Worm (Caenorhabditis elegans) whole organism, mixed stage, embryonic: ENCODE measurements around the gene T08D10.3.

Source experiments
- M03D4.4 ChIP-seq: sonication (generic microtip); optimal IDR thresholded peaks from 2 replicates; lab custom pipeline; 2017; ENCODE audit warnings: mild to moderate bottlenecking, missing genetic modification characterization, missing compliant biosample characterization
- bed-3 ChIP-seq: fragments of 200-800 bp; sonication (Bioruptor generic); optimal IDR thresholded peaks from 3 replicates; lab custom pipeline; 2018; ENCODE audit warnings: mild to moderate bottlenecking, missing genetic modification characterization, moderate library complexity, missing compliant biosample characterization
- blmp-1 ChIP-seq: fragments of 150-350 bp; optimal IDR thresholded peaks from 2 replicates; lab custom pipeline; 2014; ENCODE audit warnings: missing biosample characterization, missing genetic modification characterization
- ceh-43 ChIP-seq: fragments of 200-800 bp; sonication (Bioruptor generic); optimal IDR thresholded peaks from 2 replicates; lab custom pipeline; 2018; ENCODE audit warnings: mild to moderate bottlenecking, missing genetic modification characterization, moderate library complexity, missing compliant biosample characterization
- ceh-83 ChIP-seq: fragments of 200-800 bp; sonication (Bioruptor generic); optimal IDR thresholded peaks from 2 replicates; lab custom pipeline; 2018; ENCODE audit warnings: mild to moderate bottlenecking, missing genetic modification characterization, missing compliant biosample characterization
- cnd-1 ChIP-seq: fragments of 200-800 bp; sonication (Bioruptor generic); optimal IDR thresholded peaks from 2 replicates; lab custom pipeline; 2018; ENCODE audit warnings: mild to moderate bottlenecking, missing genetic modification characterization, missing compliant biosample characterization
- drap-1 ChIP-seq: fragments of 200-800 bp; sonication (Bioruptor generic); optimal IDR thresholded peaks from 3 replicates; lab custom pipeline; 2018; ENCODE audit warnings: mild to moderate bottlenecking, missing genetic modification characterization, missing compliant biosample characterization
- elt-3 ChIP-seq: fragments of 150-350 bp; optimal IDR thresholded peaks from 2 replicates; lab custom pipeline; 2014; ENCODE audit warnings: missing biosample characterization, missing genetic modification characterization
- flh-1 ChIP-seq: fragments of 200-800 bp; sonication (Bioruptor generic); optimal IDR thresholded peaks from 2 replicates; lab custom pipeline; 2018; ENCODE audit warnings: mild to moderate bottlenecking, missing genetic modification characterization, moderate library complexity, missing compliant biosample characterization
- ham-2 ChIP-seq: fragments of 200-800 bp; sonication (Bioruptor generic); optimal IDR thresholded peaks from 2 replicates; lab custom pipeline; 2018; ENCODE audit warnings: mild to moderate bottlenecking, missing genetic modification characterization, missing compliant biosample characterization
- lin-13 ChIP-seq: fragments of 150-350 bp; optimal IDR thresholded peaks from 2 replicates; lab custom pipeline; 2014; ENCODE audit warnings: missing biosample characterization, missing genetic modification characterization
- lin-32 ChIP-seq: fragments of 200-800 bp; sonication (Bioruptor generic); optimal IDR thresholded peaks from 2 replicates; lab custom pipeline; 2018; ENCODE audit warnings: mild to moderate bottlenecking, missing genetic modification characterization, missing compliant biosample characterization
- lsy-2 ChIP-seq: fragments of 150-350 bp; optimal IDR thresholded peaks from 2 replicates; lab custom pipeline; 2014; ENCODE audit warnings: missing biosample characterization, missing genetic modification characterization
- mab-5 ChIP-seq: fragments of 150-350 bp; optimal IDR thresholded peaks from 2 replicates; lab custom pipeline; 2014; ENCODE audit warnings: missing biosample characterization, missing genetic modification characterization
- mep-1 ChIP-seq: fragments of 150-350 bp; optimal IDR thresholded peaks from 2 replicates; lab custom pipeline; 2017; ENCODE audit warnings: missing biosample characterization, missing genetic modification reagents, missing genetic modification characterization, inconsistent platforms
- mls-2 ChIP-seq: sonication (generic microtip); optimal IDR thresholded peaks from 2 replicates; lab custom pipeline; 2016; ENCODE audit warnings: mild to moderate bottlenecking, missing genetic modification characterization, moderate library complexity, missing compliant biosample characterization
- nhr-12 ChIP-seq: fragments of 150-350 bp; optimal IDR thresholded peaks from 2 replicates; lab custom pipeline; 2014; ENCODE audit warnings: missing biosample characterization, missing genetic modification characterization
- nhr-2 ChIP-seq: fragments of 150-350 bp; optimal IDR thresholded peaks from 2 replicates; lab custom pipeline; 2014; ENCODE audit warnings: missing biosample characterization, missing genetic modification characterization
- nhr-237 ChIP-seq: fragments of 150-350 bp; optimal IDR thresholded peaks from 2 replicates; lab custom pipeline; 2014; ENCODE audit warnings: missing biosample characterization, missing genetic modification characterization
- nhr-28 ChIP-seq: fragments of 150-350 bp; optimal IDR thresholded peaks from 2 replicates; lab custom pipeline; 2014; ENCODE audit warnings: missing biosample characterization, missing genetic modification characterization
- nhr-76 ChIP-seq: sonication (generic microtip); optimal IDR thresholded peaks from 2 replicates; lab custom pipeline; 2017; ENCODE audit warnings: missing biosample characterization, missing genetic modification characterization
- pha-4 ChIP-seq: fragments of 150-350 bp; optimal IDR thresholded peaks from 2 replicates; lab custom pipeline; 2018; ENCODE audit warnings: missing biosample characterization, missing genetic modification reagents, missing genetic modification characterization
- sem-2 ChIP-seq: fragments of 200-800 bp; sonication (Bioruptor generic); optimal IDR thresholded peaks from 2 replicates; lab custom pipeline; 2018; ENCODE audit warnings: mild to moderate bottlenecking, missing genetic modification characterization, missing compliant biosample characterization
- snpc-4 ChIP-seq: fragments of 150-350 bp; optimal IDR thresholded peaks from 2 replicates; lab custom pipeline; 2014; ENCODE audit warnings: missing biosample characterization, missing genetic modification characterization
- tbx-8 ChIP-seq: fragments of 200-800 bp; sonication (Bioruptor generic); optimal IDR thresholded peaks from 2 replicates; lab custom pipeline; 2018; ENCODE audit warnings: mild to moderate bottlenecking, missing genetic modification characterization, moderate library complexity, missing compliant biosample characterization
- unc-120 ChIP-seq: sonication (generic microtip); optimal IDR thresholded peaks from 2 replicates; lab custom pipeline; 2017; ENCODE audit warnings: missing genetic modification characterization, missing compliant biosample characterization; ENCODE audit not compliant: poor library complexity, severe bottlenecking
- unc-39 ChIP-seq: fragments of 150-350 bp; optimal IDR thresholded peaks from 2 replicates; lab custom pipeline; 2014; ENCODE audit warnings: missing biosample characterization, missing genetic modification characterization
- zip-8 ChIP-seq: fragments of 150-350 bp; optimal IDR thresholded peaks from 2 replicates; lab custom pipeline; 2014; ENCODE audit warnings: missing biosample characterization, missing genetic modification characterization

Gene T08D10.3

ce11 chrX:11955125-11955524 lies at the start of gene T08D10.3:
TSS of gene T08D10.3 (plus strand) at chrX:11955425.
- TF ChIP-seq unc-120 (tag; lab: Kevin White, UChicago) (no peak), zip-8 (tag; lab: Kevin White, UChicago) (no peak), cnd-1 (tag; lab: Kevin White, UChicago) (no peak), M03D4.4 (tag; lab: Kevin White, UChicago) (no peak), mls-2 (tag; lab: Kevin White, UChicago) (no peak), unc-39 (no peak)

ce11 chrX:11906626-11907025 lies 48.6 kb upstream of the T08D10.3 start:
- TF ChIP-seq nhr-2 (tag; lab: Kevin White, UChicago) (no peak), blmp-1 (tag; lab: Kevin White, UChicago) (no peak), tbx-8 (GFP tag; lab: Kevin White, UChicago) (no peak), sem-2 (GFP tag; lab: Kevin White, UChicago) (no peak), elt-3 (tag; lab: Kevin White, UChicago) (no peak), nhr-12 (tag; lab: Kevin White, UChicago) (no peak), lin-32 (GFP tag; lab: Kevin White, UChicago) (no peak), ceh-83 (GFP tag; lab: Kevin White, UChicago) (no peak), pha-4 (tag; lab: Kevin White, UChicago) (no peak), ceh-43 (GFP tag; lab: Kevin White, UChicago) (no peak)

ce11 chrX:11907263-11907662 lies 48.0 kb upstream of the T08D10.3 start, which contains the start of gene Y62H9A.11:
TSS of gene Y62H9A.11 (minus strand) at chrX:11907363.
- TF ChIP-seq ceh-83 (GFP tag; lab: Kevin White, UChicago) = no peak
- TF ChIP-seq bed-3 (GFP tag; lab: Kevin White, UChicago) = no peak
- no peak for TF ChIP-seq mls-2 (tag; lab: Kevin White, UChicago)
- TF ChIP-seq nhr-237 (tag; lab: Kevin White, UChicago) = no peak
- no peak for TF ChIP-seq drap-1 (GFP tag; lab: Kevin White, UChicago)
- TF ChIP-seq snpc-4 (tag; lab: Kevin White, UChicago) = no peak
- no peak for TF ChIP-seq pha-4 (tag; lab: Kevin White, UChicago)
- no peak for TF ChIP-seq nhr-12 (tag; lab: Kevin White, UChicago)
- no peak for TF ChIP-seq cnd-1 (tag; lab: Kevin White, UChicago)
- no peak for TF ChIP-seq mep-1 (tag; lab: Kevin White, UChicago)

- no peak for TF ChIP-seq zip-8 (tag; lab: Kevin White, UChicago)
- no peak for TF ChIP-seq sem-2 (GFP tag; lab: Kevin White, UChicago)
- no peak for TF ChIP-seq nhr-28
- TF ChIP-seq snpc-4 (tag; lab: Kevin White, UChicago) = no peak
- no peak for TF ChIP-seq lin-32 (GFP tag; lab: Kevin White, UChicago)
- TF ChIP-seq lin-13 (tag; lab: Kevin White, UChicago) = no peak
- no peak for TF ChIP-seq pha-4 (tag; lab: Kevin White, UChicago)
- TF ChIP-seq flh-1 = no peak
- no peak for TF ChIP-seq nhr-2 (tag; lab: Kevin White, UChicago)
- no peak for TF ChIP-seq elt-3 (tag; lab: Kevin White, UChicago)
- TF ChIP-seq M03D4.4 (tag; lab: Kevin White, UChicago) = no peak
- TF ChIP-seq mab-5 (tag; lab: Kevin White, UChicago) = no peak
- TF ChIP-seq ceh-43 (GFP tag; lab: Kevin White, UChicago) = no peak
- TF ChIP-seq nhr-237 (tag; lab: Kevin White, UChicago) = no peak
- TF ChIP-seq ham-2 = no peak
- no peak for TF ChIP-seq ceh-83 (GFP tag; lab: Kevin White, UChicago)
- TF ChIP-seq, all 35 proteins: peak for 0
Measured at ce11 chrX:11908226-11908625, 47.0 kb upstream of the T08D10.3 start.

ce11 chrX:11909168-11909567 lies 46.1 kb upstream of the T08D10.3 start:
- TF ChIP-seq ceh-43 (GFP tag; lab: Kevin White, UChicago) (no peak), sem-2 (GFP tag; lab: Kevin White, UChicago) (no peak), snpc-4 (tag; lab: Kevin White, UChicago) (no peak), ceh-83 (GFP tag; lab: Kevin White, UChicago) (no peak), pha-4 (tag; lab: Kevin White, UChicago) (no peak)

ce11 chrX:11910046-11910445 lies 45.2 kb upstream of the T08D10.3 start, which contains the start of gene Y62H9A.15:
TSS of gene Y62H9A.15 (minus strand) at chrX:11910145.
- TF ChIP-seq blmp-1 (tag; lab: Kevin White, UChicago) = no peak
- no peak for TF ChIP-seq nhr-76 (tag; lab: Kevin White, UChicago)
- TF ChIP-seq nhr-12 (tag; lab: Kevin White, UChicago) = no peak
- TF ChIP-seq drap-1 (GFP tag; lab: Kevin White, UChicago) = no peak
- no peak for TF ChIP-seq tbx-8 (GFP tag; lab: Kevin White, UChicago)
- no peak for TF ChIP-seq lsy-2 (tag; lab: Kevin White, UChicago)
- TF ChIP-seq elt-3 (tag; lab: Kevin White, UChicago) = no peak
- no peak for TF ChIP-seq M03D4.4 (tag; lab: Kevin White, UChicago)
- no peak for TF ChIP-seq lin-13 (tag; lab: Kevin White, UChicago)
- no peak for TF ChIP-seq unc-39
- TF ChIP-seq unc-120 (tag; lab: Kevin White, UChicago) = no peak
- no peak for TF ChIP-seq nhr-237 (tag; lab: Kevin White, UChicago)
- no peak for TF ChIP-seq ham-2
- no peak for TF ChIP-seq lin-32 (GFP tag; lab: Kevin White, UChicago)
- TF ChIP-seq bed-3 (GFP tag; lab: Kevin White, UChicago) = no peak
- TF ChIP-seq nhr-28 = no peak
- TF ChIP-seq, all 35 proteins: peak for 0
